Fruit fly (Drosophila melanogaster) whole organism, prepupa: ENCODE data around the gene CG7131.

Experiments used
- Blimp-1 ChIP-seq: fragments of 200-800 bp; sonication (Bioruptor generic); optimal IDR thresholded peaks from 3 replicates; lab custom pipeline; 2017; ENCODE audit warnings: missing biosample characterization, missing genetic modification characterization, mild to moderate bottlenecking, moderate library complexity, missing genetic modification reagents
- CG10631 ChIP-seq: fragments of 200-800 bp; sonication (Bioruptor generic); optimal IDR thresholded peaks from 2 replicates; lab custom pipeline; 2016; ENCODE audit warnings: missing biosample characterization, missing genetic modification characterization
- CG11902 ChIP-seq: fragments of 200-800 bp; sonication (Bioruptor generic); optimal IDR thresholded peaks from 3 replicates; lab custom pipeline; 2016; ENCODE audit warnings: missing biosample characterization, missing genetic modification characterization
- CG34406 ChIP-seq: fragments of 200-800 bp; sonication (Bioruptor generic); optimal IDR thresholded peaks from 3 replicates; lab custom pipeline; 2016; ENCODE audit warnings: missing biosample characterization, missing genetic modification characterization
- CG6854 ChIP-seq: fragments of 200-800 bp; sonication (Bioruptor generic); optimal IDR thresholded peaks from 2 replicates; lab custom pipeline; 2017; ENCODE audit warnings: missing biosample characterization, mild to moderate bottlenecking, missing genetic modification characterization
- Eip75B ChIP-seq: fragments of 200-800 bp; sonication (Bioruptor generic); optimal IDR thresholded peaks from 3 replicates; lab custom pipeline; 2016; ENCODE audit warnings: missing biosample characterization, missing genetic modification characterization
- Hr4 ChIP-seq: fragments of 200-800 bp; sonication (Bioruptor generic); optimal IDR thresholded peaks from 3 replicates; lab custom pipeline; 2016; ENCODE audit warnings: missing biosample characterization, missing genetic modification characterization
- OdsH ChIP-seq: fragments of 200-800 bp; sonication (Bioruptor generic); optimal IDR thresholded peaks from 3 replicates; lab custom pipeline; 2016; ENCODE audit warnings: missing biosample characterization, missing genetic modification characterization
- Sox102F ChIP-seq: fragments of 200-800 bp; sonication (Bioruptor generic); optimal IDR thresholded peaks from 2 replicates; lab custom pipeline; 2016; ENCODE audit warnings: missing biosample characterization, mild to moderate bottlenecking, missing genetic modification characterization
- Sox14 ChIP-seq: fragments of 200-800 bp; sonication (Bioruptor generic); optimal IDR thresholded peaks from 3 replicates; lab custom pipeline; 2016; ENCODE audit warnings: missing biosample characterization, missing genetic modification characterization
- eg ChIP-seq: fragments of 200-800 bp; sonication (Bioruptor generic); IDR thresholded peaks from 3 replicates; pipeline ENCODE4 v1.3.6; 2022; ENCODE audit warnings: missing biosample characterization, missing genetic modification characterization
- fkh ChIP-seq: fragments of 200-800 bp; sonication (Bioruptor generic); optimal IDR thresholded peaks from 3 replicates; lab custom pipeline; 2017; ENCODE audit warnings: missing biosample characterization, mild to moderate bottlenecking, missing genetic modification characterization, moderate library complexity
- spab ChIP-seq: fragments of 200-800 bp; sonication (Bioruptor generic); optimal IDR thresholded peaks from 2 replicates; lab custom pipeline; 2017; ENCODE audit warnings: missing biosample characterization, mild to moderate bottlenecking, missing genetic modification characterization, missing genetic modification reagents
- ss ChIP-seq, 2 experiments: fragments of 200-800 bp; sonication (Bioruptor generic); optimal IDR thresholded peaks; 2 replicates in 1 of 2; 3 replicates in 1 of 2; lab custom pipeline; 2017 to 2018; ENCODE audit warnings: mild to moderate bottlenecking in 2 of 2, missing biosample characterization in 2 of 2, missing genetic modification characterization in 2 of 2, moderate library complexity in 1 of 2

DNA sequence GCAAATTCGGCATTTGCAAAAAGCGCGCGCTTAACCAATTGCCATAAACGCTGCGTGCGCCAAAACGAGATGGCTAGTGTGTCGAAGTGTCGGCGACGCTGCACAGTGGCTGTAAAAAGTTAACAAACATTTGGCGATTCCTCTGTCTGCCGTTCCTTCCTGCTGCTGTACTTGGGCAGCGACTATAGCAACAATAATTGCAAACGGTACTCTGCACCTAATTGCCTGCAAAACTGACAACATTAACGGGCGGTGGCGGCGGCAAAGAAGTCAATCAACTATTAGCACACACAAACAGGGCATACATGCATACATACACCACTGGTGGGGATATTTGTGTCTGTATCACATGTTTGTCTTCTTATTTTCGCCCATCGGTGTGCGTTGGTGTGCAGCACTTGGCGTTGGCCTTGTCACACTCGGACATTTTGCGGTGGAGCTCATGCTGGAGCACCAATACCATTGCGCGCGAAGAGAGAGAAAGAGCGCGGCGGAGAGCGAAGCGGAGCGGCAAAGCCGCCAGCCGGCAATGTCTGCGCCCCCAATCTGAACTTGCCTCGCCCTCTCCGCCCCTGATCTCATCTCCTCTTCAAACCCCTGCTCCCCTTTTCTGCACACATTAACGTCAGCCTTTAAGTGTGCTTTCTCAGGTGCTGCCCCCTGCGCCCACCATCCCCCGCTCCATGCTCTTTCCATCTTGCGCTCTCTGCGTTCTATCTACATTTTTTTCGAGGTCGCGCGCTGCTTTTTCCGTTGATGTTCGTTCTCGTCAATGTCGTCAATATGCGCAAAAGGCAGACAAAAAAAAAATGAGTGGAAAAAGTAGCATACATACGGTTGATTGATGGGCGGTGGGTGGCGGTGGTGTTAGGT, 44.2 kb downstream of the CG7131 start:
- TF ChIP-seq ss (GFP tag; optimal IDR thresholded peaks at IDR 0.05; lab: Kevin White, UChicago), result no peak
- no peak for TF ChIP-seq CG6854 (GFP tag; lab: Kevin White, UChicago)
- peak; percentile 57 for TF ChIP-seq Eip75B
- peak; percentile 47; the same call in 1 of the 3 replicates for TF ChIP-seq eg (GFP tag; lab: Robert Waterston, UW)
- TF ChIP-seq OdsH (GFP tag; lab: Kevin White, UChicago), result no peak
- no peak for TF ChIP-seq CG34406
- TF ChIP-seq Sox102F (GFP tag; lab: Kevin White, UChicago), result no peak
- no peak for TF ChIP-seq Blimp-1 (GFP tag; lab: Kevin White, UChicago)
- TF ChIP-seq Sox14, result peak; percentile 32
- no peak for TF ChIP-seq CG10631
- no peak for TF ChIP-seq Hr4 (GFP tag; lab: Kevin White, UChicago)
- TF ChIP-seq CG11902, result no peak
- no peak for TF ChIP-seq spab (GFP tag; lab: Kevin White, UChicago)
- TF ChIP-seq fkh (GFP tag; lab: Kevin White, UChicago), result peak; percentile 53
